Worm (Caenorhabditis elegans) whole organism, early embryonic: Measurements from ENCODE around the gene C09G9.3.

Source experiments
- B0310.2 ChIP-seq: sonication (generic microtip); optimal IDR thresholded peaks from 2 replicates; lab custom pipeline; 2016; ENCODE audit warnings: mild to moderate bottlenecking, missing genetic modification characterization, missing compliant biosample characterization
- F13C5.2 ChIP-seq: sonication (generic microtip); optimal IDR thresholded peaks from 2 replicates; lab custom pipeline; 2017; ENCODE audit warnings: mild to moderate bottlenecking, missing genetic modification characterization, inconsistent platforms, missing compliant biosample characterization
- ama-1 ChIP-seq: fragments of 150-350 bp; optimal IDR thresholded peaks from 2 replicates; lab custom pipeline; 2014
- ceh-13 ChIP-seq: fragments of 200-800 bp; sonication (Bioruptor generic); optimal IDR thresholded peaks from 2 replicates; lab custom pipeline; 2018; ENCODE audit warnings: mild to moderate bottlenecking, missing genetic modification characterization, missing compliant biosample characterization
- ceh-36 ChIP-seq: sonication (generic microtip); optimal IDR thresholded peaks from 2 replicates; lab custom pipeline; 2016; ENCODE audit warnings: missing genetic modification characterization, inconsistent platforms, missing compliant biosample characterization
- ets-7 ChIP-seq: sonication (generic microtip); optimal IDR thresholded peaks from 2 replicates; lab custom pipeline; 2016; ENCODE audit warnings: missing genotype, missing genetic modification characterization, missing compliant biosample characterization
- flt-1 ChIP-seq: fragments of 200-800 bp; sonication (Bioruptor generic); IDR thresholded peaks from 2 replicates; pipeline ENCODE4 v1.3.6; 2022; ENCODE audit warnings: missing genetic modification characterization, missing compliant biosample characterization
- hmbx-1 ChIP-seq: sonication (generic microtip); optimal IDR thresholded peaks from 2 replicates; lab custom pipeline; 2016; ENCODE audit warnings: mild to moderate bottlenecking, missing genetic modification characterization, missing compliant biosample characterization
- hmg-4 ChIP-seq: fragments of 200-800 bp; sonication (Bioruptor generic); optimal IDR thresholded peaks from 2 replicates; lab custom pipeline; 2018; ENCODE audit warnings: mild to moderate bottlenecking, missing genetic modification characterization, missing compliant biosample characterization
- hnd-1 ChIP-seq: sonication (generic microtip); optimal IDR thresholded peaks from 2 replicates; lab custom pipeline; 2016; ENCODE audit warnings: missing genetic modification characterization, missing compliant biosample characterization
- pes-1 ChIP-seq: fragments of 200-800 bp; sonication (Bioruptor generic); IDR thresholded peaks from 2 replicates; pipeline ENCODE4 v1.3.6; 2022; ENCODE audit warnings: missing genetic modification reagents, missing genetic modification characterization, missing compliant biosample characterization
- scrt-1 ChIP-seq: fragments of 200-800 bp; sonication (Bioruptor generic); IDR thresholded peaks from 2 replicates; pipeline ENCODE4 v1.3.6; 2022; ENCODE audit warnings: missing genetic modification characterization, missing compliant biosample characterization
- tbx-37 ChIP-seq: fragments of 200-800 bp; sonication (Bioruptor generic); conservative IDR thresholded peaks from 2 replicates; pipeline ENCODE4 v1.3.6; 2022; ENCODE audit warnings: missing genetic modification reagents, missing genetic modification characterization, missing compliant biosample characterization
- tra-4 ChIP-seq: sonication (generic microtip); optimal IDR thresholded peaks from 2 replicates; lab custom pipeline; 2017; ENCODE audit warnings: missing genetic modification characterization, missing compliant biosample characterization

The C09G9.3 gene

ce11 chrIV:8822598-8822997 is 50.3 kb downstream of the C09G9.3 start:
- TF ChIP-seq F13C5.2 (tag; lab: Kevin White, UChicago) = no peak
- TF ChIP-seq scrt-1 (GFP tag; lab: Robert Waterston, UW) = no peak
- no peak for TF ChIP-seq ceh-36 (tag; lab: Kevin White, UChicago)
- TF ChIP-seq B0310.2 = no peak
- no peak for TF ChIP-seq tbx-37
- TF ChIP-seq hmbx-1 (tag; lab: Kevin White, UChicago) = no peak
- TF ChIP-seq ets-7 = no peak
- TF ChIP-seq hnd-1 (tag; lab: Kevin White, UChicago) = no peak
- TF ChIP-seq pes-1 = no peak
- TF ChIP-seq flt-1 (GFP tag; lab: Robert Waterston, UW) = no peak
- TF ChIP-seq tra-4 = no peak

- no peak for TF ChIP-seq tbx-37
- TF ChIP-seq ceh-13 (GFP tag; lab: Kevin White, UChicago) = no peak
- TF ChIP-seq ama-1 (lab: Kevin White, UChicago) = no peak
Observed at ce11 chrIV:8821147-8821546, 51.7 kb downstream of the C09G9.3 start, which contains the start of gene T28C6.5. Gene T28C6.5, plus strand, starts transcription at chrIV:8821447.

ce11 chrIV:8820041-8820440 is 52.8 kb downstream of the C09G9.3 start, which contains the start of gene T28C6.3:
Gene T28C6.3, plus strand, starts transcription at chrIV:8820341.
- TF ChIP-seq pes-1 = no peak
- TF ChIP-seq hmg-4 (GFP tag; lab: Kevin White, UChicago) = no peak
- no peak for TF ChIP-seq ets-7
- TF ChIP-seq B0310.2 = no peak
- no peak for TF ChIP-seq ceh-36 (tag; lab: Kevin White, UChicago)
- TF ChIP-seq F13C5.2 (tag; lab: Kevin White, UChicago) = no peak
- TF ChIP-seq hmbx-1 (tag; lab: Kevin White, UChicago) = no peak
- no peak for TF ChIP-seq tbx-37
- TF ChIP-seq flt-1 (GFP tag; lab: Robert Waterston, UW) = no peak
- TF ChIP-seq ama-1 (lab: Kevin White, UChicago) = no peak
- no peak for TF ChIP-seq tra-4
